Worm (Caenorhabditis elegans) whole organism, young adult: ENCODE data around the gene col-104.

ENCODE experiments used
- B0261.1 ChIP-seq: sonication (generic microtip); optimal IDR thresholded peaks from 2 replicates; lab custom pipeline; 2016; ENCODE audit warnings: mild to moderate bottlenecking, missing genetic modification characterization, moderate library complexity, missing compliant biosample characterization
- lin-35 ChIP-seq, 3 experiments: fragments of 150-350 bp in 2 of 3; sonication (generic microtip) in 1 of 3; optimal IDR thresholded peaks; 2 replicates each; lab custom pipeline; 2014 to 2018; ENCODE audit warnings: missing biosample characterization in 3 of 3, missing genetic modification characterization in 3 of 3, missing genetic modification reagents in 3 of 3

DNA sequence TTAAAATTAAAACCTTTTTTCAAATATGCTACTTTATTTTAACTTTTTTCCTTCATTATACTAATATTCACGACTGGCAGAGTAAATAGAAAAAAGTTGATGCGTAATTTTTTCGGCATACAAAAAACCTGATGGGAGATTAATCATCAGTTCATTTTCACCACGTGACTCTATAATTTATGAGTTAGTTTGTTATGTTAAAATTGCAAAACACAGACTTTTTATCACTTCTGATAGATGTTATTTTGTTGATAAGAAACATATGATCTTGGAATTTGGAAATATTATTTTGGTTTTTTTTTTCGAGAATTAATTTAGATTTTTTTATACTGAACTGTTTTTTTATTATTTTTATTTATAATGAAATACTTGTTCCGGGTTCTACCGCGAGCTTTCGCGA lies 48.9 kb upstream of the col-104 start:
- TF ChIP-seq lin-35 (GFP tag; optimal IDR thresholded peaks at IDR 0.05; lab: Kevin White, UChicago) (no peak), B0261.1 (tag; lab: Kevin White, UChicago) (no peak)
